Worm (Caenorhabditis elegans) whole organism, L4 larva: ENCODE results near the gene lido-17.

Source experiments
- ceh-62 ChIP-seq: sonication (generic microtip); optimal IDR thresholded peaks from 2 replicates; lab custom pipeline; 2017; ENCODE audit warnings: missing biosample characterization, missing genetic modification characterization
- nhr-42 ChIP-seq: fragments of 200-800 bp; sonication (Bioruptor generic); IDR thresholded peaks from 2 replicates; pipeline ENCODE4 v1.3.6; 2022; ENCODE audit warnings: missing genetic modification characterization, missing compliant biosample characterization
- unc-62 ChIP-seq, 3 experiments: fragments of 150-350 bp in 1 of 3; sonication (generic microtip); optimal IDR thresholded peaks in 2 of 3; peaks in 1 of 3; 1 replicate in 1 of 3; 2 replicates in 2 of 3; lab custom pipeline; 2014 to 2017; ENCODE audit warnings: missing biosample characterization in 3 of 3, missing genetic modification characterization in 3 of 3, missing genetic modification reagents in 3 of 3, missing genotype in 1 of 3

- TF ChIP-seq nhr-42 (GFP tag; lab: Robert Waterston, UW), result no peak
- no peak for TF ChIP-seq ceh-62 (tag; lab: Kevin White, UChicago)
- no peak for TF ChIP-seq unc-62 (GFP tag; optimal IDR thresholded peaks at IDR 0.05 in 1 of 2; lab: Kevin White, UChicago)
- no peak for TF ChIP-seq unc-62 (tag; optimal IDR thresholded peaks at IDR 0.05; lab: Kevin White, UChicago)
Measured at ce11 chrII:9440060-9440459, 47.4 kb upstream of the lido-17 start, which contains the start of gene chil-17.
